Worm (Caenorhabditis elegans) whole organism, young adult: ENCODE measurements around the gene F42H10.3.

Experiments
- B0019.2 ChIP-seq: fragments of 200-800 bp; sonication (Bioruptor generic); conservative IDR thresholded peaks from 2 replicates; pipeline ENCODE4 v1.3.6; 2022; ENCODE audit warnings: missing genetic modification reagents, missing genetic modification characterization, missing compliant biosample characterization
- B0261.1 ChIP-seq: sonication (generic microtip); optimal IDR thresholded peaks from 2 replicates; lab custom pipeline; 2016; ENCODE audit warnings: mild to moderate bottlenecking, missing genetic modification characterization, moderate library complexity, missing compliant biosample characterization
- F23B12.7 ChIP-seq: sonication (generic microtip); optimal IDR thresholded peaks from 2 replicates; lab custom pipeline; 2017; ENCODE audit warnings: missing genetic modification characterization, mild to moderate bottlenecking, missing compliant biosample characterization, antibody characterized with exemption, moderate library complexity; ENCODE audit not compliant: insufficient read depth
- F55B11.4 ChIP-seq: sonication (generic microtip); optimal IDR thresholded peaks from 2 replicates; lab custom pipeline; 2016; ENCODE audit warnings: missing compliant biosample characterization, missing genetic modification characterization, borderline replicate concordance; ENCODE audit not compliant: insufficient read depth
- K11D2.4 ChIP-seq: fragments of 200-800 bp; sonication (Bioruptor generic); IDR thresholded peaks from 2 replicates; pipeline ENCODE4 v1.3.6; 2022; ENCODE audit warnings: missing genetic modification reagents, missing genetic modification characterization, missing compliant biosample characterization
- Y53F4B.3 ChIP-seq: fragments of 200-800 bp; sonication (Bioruptor generic); IDR thresholded peaks from 2 replicates; pipeline ENCODE4 v1.3.6; 2022; ENCODE audit warnings: missing genetic modification reagents, missing genetic modification characterization, missing compliant biosample characterization
- ama-1 ChIP-seq, 3 experiments: fragments of 150-350 bp in 1 of 3; sonication (generic microtip) in 2 of 3; optimal IDR thresholded peaks; 2 replicates each; lab custom pipeline; 2014 to 2018; ENCODE audit warnings: missing biosample characterization in 2 of 3, missing genetic modification characterization in 2 of 3, missing genetic modification reagents in 2 of 3
- attf-5 ChIP-seq: fragments of 200-800 bp; sonication (Bioruptor generic); optimal IDR thresholded peaks from 2 replicates; lab custom pipeline; 2018; ENCODE audit warnings: mild to moderate bottlenecking, missing genetic modification characterization, missing compliant biosample characterization
- attf-6 ChIP-seq: fragments of 200-800 bp; sonication (Bioruptor generic); IDR thresholded peaks from 2 replicates; pipeline ENCODE4 v1.3.6; 2022; ENCODE audit warnings: missing genetic modification reagents, missing genetic modification characterization, missing compliant biosample characterization
- bed-2 ChIP-seq: fragments of 200-800 bp; sonication (Bioruptor generic); IDR thresholded peaks from 2 replicates; pipeline ENCODE4 v1.3.6; 2022; ENCODE audit warnings: missing genetic modification reagents, missing genetic modification characterization, missing compliant biosample characterization
- cebp-1 ChIP-seq, 2 experiments: fragments of 200-800 bp in 1 of 2; sonication (Bioruptor generic) in 1 of 2; sonication (generic microtip) in 1 of 2; IDR thresholded peaks in 1 of 2; optimal IDR thresholded peaks in 1 of 2; 2 replicates each; pipeline versions ENCODE4 v1.3.6 to Lab custom; 2017 to 2022; ENCODE audit warnings: missing compliant biosample characterization in 2 of 2, missing genetic modification characterization in 2 of 2, mild to moderate bottlenecking in 1 of 2, missing genetic modification reagents in 1 of 2, moderate library complexity in 1 of 2
- cebp-2 ChIP-seq: fragments of 200-800 bp; sonication (Bioruptor generic); IDR thresholded peaks from 2 replicates; pipeline ENCODE4 v1.3.6; 2022; ENCODE audit warnings: missing genetic modification characterization, missing compliant biosample characterization
- ceh-58 ChIP-seq: fragments of 200-800 bp; sonication (Bioruptor generic); IDR thresholded peaks from 2 replicates; pipeline ENCODE4 v1.3.6; 2022; ENCODE audit warnings: missing genetic modification characterization, missing compliant biosample characterization
- ceh-79 ChIP-seq: sonication (generic microtip); optimal IDR thresholded peaks from 2 replicates; lab custom pipeline; 2017; ENCODE audit warnings: mild to moderate bottlenecking, missing genetic modification characterization, missing compliant biosample characterization
- chd-7 ChIP-seq: sonication (generic microtip); optimal IDR thresholded peaks from 2 replicates; lab custom pipeline; 2016; ENCODE audit warnings: mild to moderate bottlenecking, missing genetic modification characterization, moderate library complexity, missing compliant biosample characterization
- dox-1 ChIP-seq: fragments of 200-800 bp; sonication (Bioruptor generic); IDR thresholded peaks from 2 replicates; pipeline ENCODE4 v1.3.6; 2022; ENCODE audit warnings: missing genetic modification reagents, missing genetic modification characterization, missing compliant biosample characterization
- dpl-1 ChIP-seq: fragments of 150-350 bp; optimal IDR thresholded peaks from 2 replicates; lab custom pipeline; 2014; ENCODE audit warnings: missing biosample characterization, missing genetic modification reagents, missing genetic modification characterization
- ekl-4 ChIP-seq: fragments of 200-800 bp; sonication (Bioruptor generic); IDR thresholded peaks from 2 replicates; pipeline ENCODE4 v1.3.6; 2022; ENCODE audit warnings: missing genetic modification reagents, missing genetic modification characterization, missing compliant biosample characterization
- hmg-20 ChIP-seq: fragments of 200-800 bp; sonication (Bioruptor generic); IDR thresholded peaks from 2 replicates; pipeline ENCODE4 v1.3.6; 2022; ENCODE audit warnings: missing genetic modification reagents, missing genetic modification characterization, missing compliant biosample characterization
- hsf-1 ChIP-seq: fragments of 200-800 bp; sonication (Bioruptor generic); IDR thresholded peaks from 2 replicates; pipeline ENCODE4 v1.3.6; 2022; ENCODE audit warnings: missing genetic modification reagents, missing genetic modification characterization, missing compliant biosample characterization
- lag-1 ChIP-seq: fragments of 200-800 bp; sonication (Bioruptor generic); IDR thresholded peaks from 2 replicates; pipeline ENCODE4 v1.3.6; 2022; ENCODE audit warnings: missing genetic modification reagents, missing genetic modification characterization, missing compliant biosample characterization
- lin-40 ChIP-seq: sonication (generic microtip); optimal IDR thresholded peaks from 2 replicates; lab custom pipeline; 2016; ENCODE audit warnings: missing genetic modification characterization, mild to moderate bottlenecking, missing compliant biosample characterization, missing genotype, missing genetic modification reagents
- lsy-27 ChIP-seq: sonication (generic microtip); optimal IDR thresholded peaks from 2 replicates; lab custom pipeline; 2017; ENCODE audit warnings: missing genetic modification characterization, mild to moderate bottlenecking, missing compliant biosample characterization, antibody characterized with exemption, missing genotype, borderline replicate concordance; ENCODE audit not compliant: insufficient read depth
- madf-3 ChIP-seq: fragments of 200-800 bp; sonication (Bioruptor generic); IDR thresholded peaks from 2 replicates; pipeline ENCODE4 v1.3.6; 2022; ENCODE audit warnings: missing genetic modification reagents, missing genetic modification characterization, missing compliant biosample characterization
- madf-8 ChIP-seq: fragments of 200-800 bp; sonication (Bioruptor generic); conservative IDR thresholded peaks from 2 replicates; pipeline ENCODE4 v1.3.6; 2022; ENCODE audit warnings: missing genetic modification reagents, missing genetic modification characterization, missing compliant biosample characterization
- pha-4 ChIP-seq: fragments of 150-350 bp; sonication (generic microtip); optimal IDR thresholded peaks from 2 replicates; lab custom pipeline; 2014; ENCODE audit warnings: missing biosample characterization, missing genetic modification reagents, missing genetic modification characterization
- sptf-2 ChIP-seq: fragments of 200-800 bp; sonication (Bioruptor generic); optimal IDR thresholded peaks from 2 replicates; lab custom pipeline; 2018; ENCODE audit warnings: mild to moderate bottlenecking, missing genetic modification characterization, missing compliant biosample characterization
- xnd-1 ChIP-seq: sonication (generic microtip); optimal IDR thresholded peaks from 2 replicates; lab custom pipeline; 2016; ENCODE audit warnings: missing genotype, missing genetic modification reagents, missing genetic modification characterization, missing compliant biosample characterization
- zim-3 ChIP-seq: sonication (generic microtip); optimal IDR thresholded peaks from 2 replicates; lab custom pipeline; 2017; ENCODE audit warnings: mild to moderate bottlenecking, missing genetic modification characterization, moderate library complexity, missing compliant biosample characterization
- ztf-22 ChIP-seq: fragments of 200-800 bp; sonication (Bioruptor generic); optimal IDR thresholded peaks from 2 replicates; lab custom pipeline; 2018; ENCODE audit warnings: mild to moderate bottlenecking, missing genetic modification characterization, moderate library complexity, missing compliant biosample characterization
- ztf-25 ChIP-seq: fragments of 200-800 bp; sonication (Bioruptor generic); IDR thresholded peaks from 2 replicates; pipeline ENCODE4 v1.3.6; 2022; ENCODE audit warnings: missing genetic modification reagents, missing genetic modification characterization, missing compliant biosample characterization

The F42H10.3 gene

DNA sequence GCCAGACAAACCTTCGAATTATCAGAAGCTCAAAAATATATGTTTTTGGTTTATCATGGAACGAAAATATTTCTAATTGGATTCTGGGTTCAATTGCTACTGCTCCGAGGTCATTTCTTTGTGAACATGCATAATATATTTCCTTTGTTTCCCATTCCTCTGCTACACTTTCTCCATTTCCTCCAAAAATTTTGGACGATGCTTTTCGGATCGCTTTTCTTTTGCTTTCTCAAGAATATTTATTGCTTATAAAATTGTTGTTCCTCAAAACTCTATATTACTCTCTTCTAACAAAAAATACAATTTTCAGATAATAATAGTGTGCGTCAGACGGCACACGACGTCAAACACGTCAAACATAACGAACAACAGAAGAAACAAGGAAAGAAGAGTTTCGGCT lies 10.8 kb downstream of the F42H10.3 start, which contains the start of gene pac-1:
Gene pac-1 (plus strand): TSS at position 301 of the 400 bp plus-strand sequence.
- no peak for TF ChIP-seq B0019.2 (GFP tag; lab: Robert Waterston, UW)
- TF ChIP-seq attf-6 (GFP tag; lab: Robert Waterston, UW), result no peak

DNA sequence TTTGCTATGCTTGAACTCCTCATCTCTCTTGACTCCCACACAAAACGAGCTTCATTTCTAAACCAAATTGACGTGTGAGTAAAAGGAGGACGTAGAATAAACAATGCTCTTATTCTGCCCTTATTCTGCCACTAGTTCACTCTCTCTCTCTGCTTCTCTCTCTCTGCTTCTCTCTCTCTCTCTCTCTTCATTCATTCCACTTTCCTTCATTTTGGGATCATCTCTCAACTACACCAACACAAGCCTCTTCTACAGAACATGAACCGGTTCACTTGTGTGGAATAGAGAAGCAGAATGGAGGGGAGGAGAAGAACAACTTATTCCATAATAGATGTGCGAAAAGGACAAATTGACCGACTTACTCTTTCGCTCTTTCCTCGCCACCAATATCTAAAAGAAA lies 19.4 kb downstream of the F42H10.3 start:
- TF ChIP-seq xnd-1 (tag; lab: Kevin White, UChicago), result no peak
- no peak for TF ChIP-seq sptf-2 (GFP tag; lab: Kevin White, UChicago)
- no peak for TF ChIP-seq ekl-4 (GFP tag; lab: Robert Waterston, UW)
- TF ChIP-seq ztf-22, result no peak
- TF ChIP-seq chd-7, result no peak
- no peak for TF ChIP-seq Y53F4B.3 (GFP tag; lab: Robert Waterston, UW)
- TF ChIP-seq ztf-25 (GFP tag; lab: Robert Waterston, UW), result no peak
- TF ChIP-seq madf-8 (GFP tag; lab: Robert Waterston, UW), result no peak
- TF ChIP-seq dox-1 (GFP tag; lab: Robert Waterston, UW), result no peak
- TF ChIP-seq attf-5 (GFP tag; lab: Kevin White, UChicago), result no peak
- no peak for TF ChIP-seq dpl-1 (GFP tag; lab: Kevin White, UChicago)
- TF ChIP-seq lin-40, result no peak
- no peak for TF ChIP-seq ceh-79
- TF ChIP-seq B0261.1 (tag; lab: Kevin White, UChicago), result no peak
- TF ChIP-seq K11D2.4 (GFP tag; lab: Robert Waterston, UW), result no peak
- no peak for TF ChIP-seq F23B12.7 (tag; lab: Kevin White, UChicago)
- TF ChIP-seq, all 124 proteins: peak for 0

DNA sequence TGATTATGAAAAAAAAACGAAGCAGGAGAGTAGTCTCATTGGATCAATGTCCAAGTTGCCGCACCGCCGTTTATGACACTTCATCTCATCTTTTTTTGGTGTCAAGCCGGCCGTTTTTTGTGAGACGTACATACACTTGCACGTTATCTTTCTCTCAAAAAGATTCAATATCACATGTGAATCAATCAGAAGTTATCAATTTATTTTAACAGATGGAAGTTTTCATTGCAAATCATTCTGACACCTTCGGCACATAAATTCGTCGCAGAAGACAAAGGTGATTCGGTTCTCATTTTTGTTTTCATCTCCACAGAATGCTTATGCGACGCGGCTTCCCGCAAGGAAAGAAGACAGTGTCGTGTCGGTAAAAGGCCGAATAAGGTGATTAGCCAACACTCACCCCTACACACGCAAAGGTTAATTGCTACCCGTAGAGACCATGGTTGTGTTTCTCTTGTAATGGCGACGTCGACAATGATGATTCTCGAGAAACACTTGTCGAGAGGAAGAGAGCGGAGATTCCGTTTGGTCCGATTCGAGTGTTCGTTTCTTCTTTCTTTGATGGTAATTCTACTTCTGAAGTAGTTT lies 20.3 kb downstream of the F42H10.3 start:
- TF ChIP-seq pha-4 (no peak), lag-1 (GFP tag; lab: Robert Waterston, UW) (no peak), zim-3 (no peak)

DNA sequence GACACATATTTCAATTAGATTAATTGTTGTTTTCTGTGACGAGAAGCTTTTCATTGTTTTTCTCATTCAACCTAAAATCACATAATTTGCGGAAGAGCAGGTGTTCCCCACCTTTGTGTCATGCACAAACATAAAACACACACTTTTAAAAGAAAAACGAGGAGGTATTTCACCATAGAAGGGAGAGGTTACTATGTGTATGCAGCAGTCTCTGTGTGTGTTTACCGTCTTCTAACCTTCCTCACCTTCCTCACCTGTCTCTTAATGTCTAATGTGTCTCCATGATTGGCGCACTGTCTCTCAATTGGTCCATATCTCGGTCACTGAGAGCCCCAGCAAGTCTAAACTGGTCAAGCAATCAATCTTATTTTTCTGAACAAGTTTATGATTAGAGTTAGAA lies 22.4 kb downstream of the F42H10.3 start:
- TF ChIP-seq ceh-58 (GFP tag; lab: Robert Waterston, UW) (no peak), bed-2 (GFP tag; lab: Robert Waterston, UW) (no peak), cebp-1 (GFP tag; IDR thresholded peaks at IDR 0.05; lab: Robert Waterston, UW) (no peak), cebp-1 (tag; optimal IDR thresholded peaks at IDR 0.05; lab: Kevin White, UChicago) (peak; percentile 15), hsf-1 (no peak)

DNA sequence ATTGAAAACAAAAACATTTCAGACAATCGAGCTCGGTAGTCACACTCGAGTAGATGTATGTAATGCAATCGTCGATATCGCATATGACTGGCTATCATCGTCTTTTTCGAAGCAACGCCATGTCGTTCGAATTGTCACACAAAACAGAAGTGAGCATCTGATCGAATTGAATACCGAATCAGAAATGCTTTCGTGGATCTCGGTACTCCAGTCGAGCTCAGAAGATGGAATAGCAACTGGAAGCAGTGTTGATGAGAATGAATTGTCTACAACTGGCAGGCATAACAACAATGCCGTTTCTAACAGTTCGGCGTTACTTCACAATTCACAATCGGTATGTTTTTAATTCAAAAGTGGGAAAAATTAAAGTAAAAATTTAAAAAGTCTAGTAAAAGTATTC lies 25.3 kb downstream of the F42H10.3 start:
- TF ChIP-seq madf-8 (GFP tag; lab: Robert Waterston, UW) (no peak), lsy-27 (tag; lab: Kevin White, UChicago) (no peak), hmg-20 (GFP tag; lab: Robert Waterston, UW) (no peak), madf-3 (0 out of 2 replicates have a peak, but pooled peaks have one; percentile 52), F55B11.4 (tag; lab: Kevin White, UChicago) (no peak), cebp-2 (GFP tag; lab: Robert Waterston, UW) (no peak), ama-1 (optimal IDR thresholded peaks at IDR 0.05; lab: Kevin White, UChicago) (no peak), ama-1 (GFP tag; optimal IDR thresholded peaks at IDR 0.05; lab: Kevin White, UChicago) (no peak)
